Fruit fly (Drosophila melanogaster): ENCODE data around the gene beat-Vc.

Gene beat-Vc

dm6 chr3R:12783152-12783551 lies at the start of gene beat-Vc:
Gene beat-Vc, minus strand, starts transcription at chr3R:12783216.
- TF ChIP-seq fru (GFP tag; optimal IDR thresholded peaks at IDR 0.05) (no peak), Mio (GFP tag; optimal IDR thresholded peaks at IDR 0.05) (no peak), rgr (GFP tag; optimal IDR thresholded peaks at IDR 0.05) (no peak), Hr83 (GFP tag; optimal IDR thresholded peaks at IDR 0.05; ENCODE audit: poor library complexity, severe bottlenecking) (no peak), CrebA (GFP tag; optimal IDR thresholded peaks at IDR 0.05; ENCODE audit: borderline replicate concordance) (no peak), Sp1 (GFP tag; optimal IDR thresholded peaks at IDR 0.05) (no peak), dl (GFP tag; optimal IDR thresholded peaks at IDR 0.05; ENCODE audit: insufficient read depth in 1 of 2, partially characterized antibody in 2 of 2) (no peak), OdsH (GFP tag; optimal IDR thresholded peaks at IDR 0.05) (no peak), dsf (GFP tag; optimal IDR thresholded peaks at IDR 0.05; ENCODE audit: borderline replicate concordance) (no peak), psq (GFP tag; optimal IDR thresholded peaks at IDR 0.05) (no peak), br (GFP tag; optimal IDR thresholded peaks at IDR 0.05) (no peak), pan (optimal IDR thresholded peaks at IDR 0.05) (no peak), dmrt93B (GFP tag; optimal IDR thresholded peaks at IDR 0.05) (no peak), Vsx2 (GFP tag; optimal IDR thresholded peaks at IDR 0.05; ENCODE audit: partially characterized antibody) (no peak), ey (GFP tag; optimal IDR thresholded peaks at IDR 0.05) (no peak), woc (GFP tag; optimal IDR thresholded peaks at IDR 0.05) (no peak)

dm6 chr3R:12827837-12828236 lies 44.8 kb upstream of the beat-Vc start:
- TF ChIP-seq Hr78 (GFP tag; optimal IDR thresholded peaks at IDR 0.05) (no peak), br (GFP tag; optimal IDR thresholded peaks at IDR 0.05) (no peak), usp (GFP tag; optimal IDR thresholded peaks at IDR 0.05) (no peak), psq (GFP tag; optimal IDR thresholded peaks at IDR 0.05) (no peak), Abd-B (GFP tag; optimal IDR thresholded peaks at IDR 0.05) (no peak), Rel (GFP tag; optimal IDR thresholded peaks at IDR 0.05) (no peak), Rel (tag; optimal IDR thresholded peaks at IDR 0.05) (no peak)

dm6 chr3R:12816979-12817594 lies 34.1 kb upstream of the beat-Vc start, which contains the start of gene CG31345:
Gene CG31345, minus strand, starts transcription at chr3R:12817029.
- TF ChIP-seq Dif (GFP tag; optimal IDR thresholded peaks at IDR 0.05; ENCODE audit: partially characterized antibody) (no peak), br (GFP tag; optimal IDR thresholded peaks at IDR 0.05) (no peak), lola (GFP tag; optimal IDR thresholded peaks at IDR 0.05) (no peak), Hr83 (GFP tag; optimal IDR thresholded peaks at IDR 0.05; ENCODE audit: poor library complexity, severe bottlenecking) (no peak), dl (GFP tag; optimal IDR thresholded peaks at IDR 0.05; ENCODE audit: insufficient read depth in 1 of 2, partially characterized antibody in 2 of 2) (no peak), Hr78 (GFP tag; optimal IDR thresholded peaks at IDR 0.05) (no peak), h (GFP tag; optimal IDR thresholded peaks at IDR 0.05) (no peak), rgr (GFP tag; optimal IDR thresholded peaks at IDR 0.05) (no peak)

dm6 chr3R:12803288-12803687 lies 20.3 kb upstream of the beat-Vc start:
- TF ChIP-seq Hnf4 (GFP tag; optimal IDR thresholded peaks at IDR 0.05) (no peak), N (GFP tag; optimal IDR thresholded peaks at IDR 0.05) (no peak), h (GFP tag; optimal IDR thresholded peaks at IDR 0.05) (no peak), Rel (GFP tag; optimal IDR thresholded peaks at IDR 0.05) (no peak), Rel (tag; optimal IDR thresholded peaks at IDR 0.05) (no peak), dmrt93B (GFP tag; optimal IDR thresholded peaks at IDR 0.05) (no peak), Dfd (GFP tag; optimal IDR thresholded peaks at IDR 0.05) (no peak), OdsH (GFP tag; optimal IDR thresholded peaks at IDR 0.05) (no peak), fru (GFP tag; optimal IDR thresholded peaks at IDR 0.05) (no peak), brk (GFP tag; optimal IDR thresholded peaks at IDR 0.05) (no peak), Sp1 (GFP tag; optimal IDR thresholded peaks at IDR 0.05) (no peak), foxo (GFP tag; optimal IDR thresholded peaks at IDR 0.05) (no peak), CG32264 (GFP tag; optimal IDR thresholded peaks at IDR 0.05) (no peak), woc (GFP tag; optimal IDR thresholded peaks at IDR 0.05) (no peak)

dm6 chr3R:12751027-12751426 lies 32.0 kb downstream of the beat-Vc start:
- no peak for TF ChIP-seq CG32264 (GFP tag; optimal IDR thresholded peaks at IDR 0.05)
- TF ChIP-seq HLH106 (tag; optimal IDR thresholded peaks at IDR 0.05) = no peak
- TF ChIP-seq OdsH (GFP tag; optimal IDR thresholded peaks at IDR 0.05) = no peak
- no peak for TF ChIP-seq sage (GFP tag; optimal IDR thresholded peaks at IDR 0.05)
- TF ChIP-seq fru (GFP tag; optimal IDR thresholded peaks at IDR 0.05) = no peak
- no peak for TF ChIP-seq dl (GFP tag; optimal IDR thresholded peaks at IDR 0.05; ENCODE audit: insufficient read depth in 1 of 2, partially characterized antibody in 2 of 2)
- no peak for TF ChIP-seq foxo (GFP tag; optimal IDR thresholded peaks at IDR 0.05)
- no peak for TF ChIP-seq CrebA (GFP tag; optimal IDR thresholded peaks at IDR 0.05; ENCODE audit: borderline replicate concordance)
- TF ChIP-seq Dfd (GFP tag; optimal IDR thresholded peaks at IDR 0.05) = no peak
- no peak for TF ChIP-seq h (GFP tag; optimal IDR thresholded peaks at IDR 0.05)
- no peak for TF ChIP-seq Rel (GFP tag; optimal IDR thresholded peaks at IDR 0.05)
- no peak for TF ChIP-seq Rel (tag; optimal IDR thresholded peaks at IDR 0.05)
- no peak for TF ChIP-seq brk (GFP tag; optimal IDR thresholded peaks at IDR 0.05)

Measured in whole organism, wandering third instar larva.